Worm (Caenorhabditis elegans): ENCODE results near the gene C44C11.6.

Gene C44C11.6

DNA sequence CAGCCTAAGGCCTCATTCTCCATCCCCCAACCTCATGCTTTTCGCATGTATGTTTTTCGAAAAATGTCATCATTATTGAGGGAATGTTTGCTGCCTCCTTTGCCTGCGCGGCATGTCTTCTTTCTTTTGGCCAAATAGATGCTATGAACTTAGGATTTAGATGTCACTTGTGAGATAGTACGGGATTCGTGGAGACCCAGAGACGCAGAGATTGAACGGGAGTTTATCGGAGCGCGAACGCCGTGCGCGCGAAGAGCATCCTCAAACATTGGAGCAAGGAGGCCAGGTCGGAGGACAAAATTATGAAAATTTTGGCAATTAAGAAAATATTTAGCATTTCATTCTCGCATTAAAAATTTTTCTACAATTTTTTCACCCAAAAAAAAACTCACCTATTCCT lies 4.3 kb downstream of the C44C11.6 start:
- TF ChIP-seq hlh-8 (tag; optimal IDR thresholded peaks at IDR 0.05) (no peak), pax-1 (tag; optimal IDR thresholded peaks at IDR 0.05) (peak; percentile 64), ceh-31 (tag; optimal IDR thresholded peaks at IDR 0.05) (peak; percentile 17)

DNA sequence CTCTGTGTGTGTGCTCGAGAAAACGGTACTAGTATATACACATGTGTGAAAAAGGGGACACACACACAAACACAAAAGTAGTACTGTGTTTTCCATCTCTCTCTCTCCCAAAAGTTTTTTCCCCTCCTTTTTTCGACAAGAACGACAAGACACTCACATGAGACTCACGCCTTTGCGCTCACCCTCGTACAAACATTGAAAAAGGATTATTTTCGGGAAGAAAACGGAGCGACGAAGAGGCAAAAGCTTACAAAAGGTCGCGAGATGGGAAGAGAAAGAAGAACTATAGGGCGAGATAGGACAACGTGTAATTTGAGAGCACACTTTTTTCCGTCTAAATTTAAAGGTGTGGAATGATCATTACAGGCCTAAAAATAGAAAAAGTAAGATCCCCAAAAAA lies 5.3 kb downstream of the C44C11.6 start:
- TF ChIP-seq ets-4 (tag; optimal IDR thresholded peaks at IDR 0.05) (no peak), ref-2 (tag; optimal IDR thresholded peaks at IDR 0.05) (no peak), syd-9 (tag; optimal IDR thresholded peaks at IDR 0.05) (no peak), tbx-7 (tag; optimal IDR thresholded peaks at IDR 0.05) (no peak), pqm-1 (tag; optimal IDR thresholded peaks at IDR 0.05) (no peak)

ce11 chrII:12350737-12351275 lies 6.2 kb downstream of the C44C11.6 start:
- TF ChIP-seq unc-55 (GFP tag; optimal IDR thresholded peaks at IDR 0.05) (no peak), elt-2 (tag; optimal IDR thresholded peaks at IDR 0.05) (peak; percentile 1), npax-4 (tag; optimal IDR thresholded peaks at IDR 0.05) (no peak), K09A11.1 (tag; optimal IDR thresholded peaks at IDR 0.05; ENCODE audit: insufficient read depth) (no peak), fkh-6 (tag; optimal IDR thresholded peaks at IDR 0.05) (no peak), elt-4 (tag; optimal IDR thresholded peaks at IDR 0.05) (no peak), ceh-24 (tag; optimal IDR thresholded peaks at IDR 0.05) (no peak), pqm-1 (tag; optimal IDR thresholded peaks at IDR 0.05) (no peak), ahr-1 (tag; optimal IDR thresholded peaks at IDR 0.05) (no peak), zip-5 (tag; optimal IDR thresholded peaks at IDR 0.05) (no peak), che-1 (tag; optimal IDR thresholded peaks at IDR 0.05) (no peak), K02D7.2 (tag; optimal IDR thresholded peaks at IDR 0.05) (no peak), pros-1 (tag; optimal IDR thresholded peaks at IDR 0.05) (no peak), nfya-1 (tag; optimal IDR thresholded peaks at IDR 0.05) (peak; percentile 17), ceh-45 (GFP tag; IDR thresholded peaks at IDR 0.05) (0 out of 2 replicates have a peak, but pooled peaks have one; percentile 12)

DNA sequence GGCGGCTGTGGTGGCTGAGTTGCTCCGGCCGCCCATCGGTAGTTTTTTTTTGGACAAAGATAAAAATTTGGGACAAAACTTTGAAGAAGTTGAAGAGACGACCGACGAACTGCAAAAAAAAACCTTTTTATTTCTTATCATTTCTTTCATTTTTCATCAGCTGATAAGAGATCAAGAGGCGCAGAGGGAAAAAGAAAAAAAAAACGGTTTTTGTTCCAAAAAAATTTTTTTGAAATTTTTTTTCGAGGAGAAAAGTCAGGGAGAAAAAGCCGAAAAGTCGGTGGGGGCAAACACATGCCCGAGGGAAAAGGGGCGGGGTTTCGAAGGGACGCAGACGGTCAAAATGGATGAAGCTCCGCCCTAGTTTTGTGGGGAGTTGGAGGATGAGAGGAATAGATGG lies 7.5 kb downstream of the C44C11.6 start, which contains the start of gene ras-1:
Gene ras-1, minus strand, starts transcription at position 129 of the 400 bp plus-strand sequence.
- TF ChIP-seq elt-2 (tag; optimal IDR thresholded peaks at IDR 0.05) (peak; percentile 22), eyg-1 (tag; optimal IDR thresholded peaks at IDR 0.05) (no peak)

- TF ChIP-seq T23F11.4 (GFP tag; optimal IDR thresholded peaks at IDR 0.05) (no peak), ceh-34 (tag; optimal IDR thresholded peaks at IDR 0.05) (no peak), C38D4.7 (GFP tag; optimal IDR thresholded peaks at IDR 0.05) (no peak), K09A11.1 (tag; optimal IDR thresholded peaks at IDR 0.05; ENCODE audit: insufficient read depth) (no peak), ahr-1 (tag; optimal IDR thresholded peaks at IDR 0.05) (no peak), mec-3 (tag; optimal IDR thresholded peaks at IDR 0.05; ENCODE audit: borderline replicate concordance) (no peak), sox-4 (tag; optimal IDR thresholded peaks at IDR 0.05) (no peak), eyg-1 (tag; optimal IDR thresholded peaks at IDR 0.05) (no peak), ceh-22 (tag; optimal IDR thresholded peaks at IDR 0.05) (no peak), nhr-11 (tag; optimal IDR thresholded peaks at IDR 0.05) (no peak), ceh-30 (tag; optimal IDR thresholded peaks at IDR 0.05) (no peak), pax-1 (tag; optimal IDR thresholded peaks at IDR 0.05) (no peak), madf-2 (tag; optimal IDR thresholded peaks at IDR 0.05) (no peak), odd-2 (tag; optimal IDR thresholded peaks at IDR 0.05) (no peak), unc-86 (tag; optimal IDR thresholded peaks at IDR 0.05) (no peak), tbx-2 (tag; optimal IDR thresholded peaks at IDR 0.05) (no peak), che-1 (tag; optimal IDR thresholded peaks at IDR 0.05) (no peak), lin-11 (tag; optimal IDR thresholded peaks at IDR 0.05) (no peak), unc-55 (GFP tag; optimal IDR thresholded peaks at IDR 0.05) (no peak), gmeb-2 (tag; optimal IDR thresholded peaks at IDR 0.05) (no peak)
These were observed 8.5 kb downstream of the C44C11.6 start for ce11 chrII:12353104-12353503.

Measured in whole organism, late embryonic.